Worm (Caenorhabditis elegans): Measurements from ENCODE around the gene C31E10.5.

ce11 chrX:13973769-13974168, 21.9 kb downstream of the C31E10.5 start:
- TF ChIP-seq pha-4 (tag; optimal IDR thresholded peaks at IDR 0.05) = no peak
- TF ChIP-seq ces-1 (GFP tag; optimal IDR thresholded peaks at IDR 0.05) = peak; percentile 53
- no peak for TF ChIP-seq lsy-2 (tag; optimal IDR thresholded peaks at IDR 0.05)
- no peak for TF ChIP-seq ceh-39 (tag; optimal IDR thresholded peaks at IDR 0.05)
- TF ChIP-seq unc-62 (GFP tag; optimal IDR thresholded peaks at IDR 0.05) = no peak
- TF ChIP-seq nhr-76 (tag; optimal IDR thresholded peaks at IDR 0.05) = no peak
- TF ChIP-seq lin-32 (GFP tag; optimal IDR thresholded peaks at IDR 0.05) = no peak
- TF ChIP-seq snpc-4 (tag; optimal IDR thresholded peaks at IDR 0.05) = no peak
- TF ChIP-seq hlh-1 (tag; optimal IDR thresholded peaks at IDR 0.05) = no peak

All from whole organism, mixed stage, embryonic.